Fruit fly (Drosophila melanogaster) whole organism, embryonic: ENCODE measurements around the gene papi.
A peak's percentile ranks its signal among the peaks of the same experiment; 100 is the strongest.

Experiments used
- Aef1 ChIP-seq: fragments of 200-800 bp; sonication (Bioruptor generic); IDR thresholded peaks from 3 replicates; pipeline ENCODE4 v1.3.6; 2022; ENCODE audit warnings: missing biosample characterization, missing genetic modification characterization
- Atf6 ChIP-seq: fragments of 200-800 bp; sonication (Bioruptor generic); IDR thresholded peaks from 2 replicates; pipeline ENCODE4 v1.3.6; 2022; ENCODE audit warnings: missing biosample characterization, missing genetic modification characterization
- CG11093 ChIP-seq: fragments of 200-800 bp; sonication (Bioruptor generic); IDR thresholded peaks from 3 replicates; pipeline ENCODE4 v1.3.6; 2022; ENCODE audit warnings: missing biosample characterization, missing genetic modification characterization
- CG11247 ChIP-seq: fragments of 200-800 bp; sonication (Bioruptor generic); IDR thresholded peaks from 2 replicates; pipeline ENCODE4 v1.3.6; 2022; ENCODE audit warnings: missing biosample characterization, missing genetic modification characterization
- CG12155 ChIP-seq: fragments of 200-800 bp; sonication (Bioruptor generic); optimal IDR thresholded peaks from 3 replicates; lab custom pipeline; 2016; ENCODE audit warnings: missing biosample characterization, missing genetic modification characterization
- CG13123 ChIP-seq: fragments of 200-800 bp; sonication (Bioruptor generic); optimal IDR thresholded peaks from 2 replicates; lab custom pipeline; 2016; ENCODE audit warnings: missing biosample characterization, missing genetic modification characterization
- CG17912 ChIP-seq: fragments of 200-800 bp; sonication (Bioruptor generic); optimal IDR thresholded peaks from 2 replicates; lab custom pipeline; 2018; ENCODE audit warnings: missing biosample characterization, mild to moderate bottlenecking, missing genetic modification characterization
- CG18011 ChIP-seq: fragments of 200-800 bp; sonication (Bioruptor generic); optimal IDR thresholded peaks from 2 replicates; lab custom pipeline; 2017; ENCODE audit warnings: missing biosample characterization, missing genetic modification characterization, mild to moderate bottlenecking, moderate library complexity, missing genotype
- CG2116 ChIP-seq: fragments of 200-800 bp; sonication (Bioruptor generic); optimal IDR thresholded peaks from 3 replicates; lab custom pipeline; 2018; ENCODE audit warnings: missing biosample characterization, mild to moderate bottlenecking, missing genetic modification characterization
- CG2199 ChIP-seq: fragments of 200-800 bp; sonication (Bioruptor generic); IDR thresholded peaks from 3 replicates; pipeline ENCODE4 v1.3.6; 2022; ENCODE audit warnings: missing biosample characterization, missing genetic modification characterization
- CG30020 ChIP-seq: fragments of 200-800 bp; optimal IDR thresholded peaks from 2 replicates; lab custom pipeline; 2019; ENCODE audit warnings: missing biosample characterization, mild to moderate bottlenecking, missing genetic modification characterization, moderate library complexity
- CG3065 ChIP-seq: fragments of 200-800 bp; sonication (Bioruptor generic); optimal IDR thresholded peaks from 2 replicates; lab custom pipeline; 2016; ENCODE audit warnings: missing biosample characterization, missing genetic modification characterization
- CG31365 ChIP-seq: fragments of 200-800 bp; sonication (Bioruptor generic); optimal IDR thresholded peaks from 2 replicates; lab custom pipeline; 2018; ENCODE audit warnings: missing biosample characterization, mild to moderate bottlenecking, missing genetic modification characterization
- CG32772 ChIP-seq: fragments of 200-800 bp; sonication (Bioruptor generic); IDR thresholded peaks from 2 replicates; pipeline ENCODE4 v1.3.6; 2022; ENCODE audit warnings: missing biosample characterization, missing genetic modification characterization
- CG34224 ChIP-seq: fragments of 200-800 bp; sonication (Bioruptor generic); IDR thresholded peaks from 3 replicates; pipeline ENCODE4 v1.3.6; 2022; ENCODE audit warnings: missing biosample characterization, missing genetic modification characterization; ENCODE audit not compliant: partially characterized antibody
- CG7357 ChIP-seq: fragments of 200-800 bp; sonication (Bioruptor generic); IDR thresholded peaks from 3 replicates; pipeline ENCODE4 v1.3.6; 2022; ENCODE audit warnings: missing biosample characterization, missing genetic modification characterization
- CG7745 ChIP-seq: fragments of 200-800 bp; sonication (Bioruptor generic); optimal IDR thresholded peaks from 2 replicates; lab custom pipeline; 2018; ENCODE audit warnings: missing biosample characterization, mild to moderate bottlenecking, missing genetic modification characterization, moderate library complexity
- D19B ChIP-seq: fragments of 200-800 bp; sonication (Bioruptor generic); optimal IDR thresholded peaks from 2 replicates; lab custom pipeline; 2017; ENCODE audit warnings: missing biosample characterization, mild to moderate bottlenecking, missing genetic modification characterization
- Dip2 ChIP-seq: fragments of 200-800 bp; sonication (Bioruptor generic); IDR thresholded peaks from 2 replicates; pipeline ENCODE4 v1.3.6; 2022; ENCODE audit warnings: missing biosample characterization, missing genetic modification characterization
- Gsc ChIP-seq: fragments of 200-800 bp; sonication (Bioruptor generic); IDR thresholded peaks from 2 replicates; pipeline ENCODE4 v1.3.6; 2022; ENCODE audit warnings: missing biosample characterization, missing genetic modification characterization
- HLH4C ChIP-seq: fragments of 200-800 bp; sonication (Bioruptor generic); IDR thresholded peaks from 3 replicates; pipeline ENCODE4 v1.3.6; 2022; ENCODE audit warnings: missing biosample characterization, missing genetic modification characterization; ENCODE audit not compliant: partially characterized antibody
- Meics ChIP-seq: fragments of 200-800 bp; sonication (Bioruptor generic); optimal IDR thresholded peaks from 2 replicates; lab custom pipeline; 2017; ENCODE audit warnings: missing biosample characterization, mild to moderate bottlenecking, missing genetic modification characterization
- Nf-YC ChIP-seq: fragments of 200-800 bp; optimal IDR thresholded peaks from 3 replicates; lab custom pipeline; 2019; ENCODE audit warnings: missing biosample characterization, mild to moderate bottlenecking, missing genetic modification characterization, moderate library complexity
- Oaz ChIP-seq: fragments of 200-800 bp; sonication (Bioruptor generic); IDR thresholded peaks from 2 replicates; pipeline ENCODE4 v1.3.6; 2022; ENCODE audit warnings: missing biosample characterization, missing genetic modification characterization
- PHDP ChIP-seq: fragments of 200-800 bp; sonication (Bioruptor generic); optimal IDR thresholded peaks from 3 replicates; lab custom pipeline; 2018; ENCODE audit warnings: missing biosample characterization, mild to moderate bottlenecking, missing genetic modification characterization, moderate library complexity
- Ssrp ChIP-seq: fragments of 200-800 bp; sonication (Bioruptor generic); optimal IDR thresholded peaks from 2 replicates; lab custom pipeline; 2018; ENCODE audit warnings: missing biosample characterization, mild to moderate bottlenecking, missing genetic modification characterization, moderate library complexity
- Vsx1 ChIP-seq: fragments of 200-800 bp; sonication (Bioruptor generic); optimal IDR thresholded peaks from 2 replicates; lab custom pipeline; 2017; ENCODE audit warnings: missing biosample characterization, mild to moderate bottlenecking, missing genetic modification characterization, missing genetic modification reagents
- al ChIP-seq: fragments of 200-800 bp; sonication (Bioruptor generic); IDR thresholded peaks from 2 replicates; pipeline ENCODE4 v1.3.6; 2022; ENCODE audit warnings: missing biosample characterization, missing genetic modification characterization
- amos ChIP-seq: fragments of 200-800 bp; sonication (Bioruptor generic); IDR thresholded peaks from 2 replicates; pipeline ENCODE4 v1.3.6; 2022; ENCODE audit warnings: missing biosample characterization, missing genetic modification characterization; ENCODE audit not compliant: partially characterized antibody
- aop ChIP-seq: fragments of 200-800 bp; sonication (Bioruptor generic); IDR thresholded peaks from 2 replicates; pipeline ENCODE4 v1.3.6; 2022; ENCODE audit warnings: missing biosample characterization, missing genetic modification characterization
- ara ChIP-seq: fragments of 200-800 bp; sonication (Bioruptor generic); IDR thresholded peaks from 2 replicates; pipeline ENCODE4 v1.3.6; 2022; ENCODE audit warnings: missing biosample characterization, missing genetic modification characterization
- crol ChIP-seq: fragments of 200-800 bp; sonication (Bioruptor generic); IDR thresholded peaks from 2 replicates; pipeline ENCODE4 v1.3.6; 2022; ENCODE audit warnings: missing biosample characterization, missing genetic modification characterization
- crp ChIP-seq, 2 experiments: fragments of 200-800 bp; sonication (Bioruptor generic); optimal IDR thresholded peaks; 2 replicates in 1 of 2; 3 replicates in 1 of 2; lab custom pipeline; 2017; ENCODE audit warnings: missing biosample characterization in 2 of 2, missing genetic modification characterization in 2 of 2, mild to moderate bottlenecking in 1 of 2, moderate library complexity in 1 of 2
- dan ChIP-seq: fragments of 200-800 bp; sonication (Bioruptor generic); IDR thresholded peaks from 2 replicates; pipeline ENCODE4 v1.3.6; 2022; ENCODE audit warnings: missing biosample characterization, missing genetic modification characterization
- gem ChIP-seq: fragments of 200-800 bp; sonication (Bioruptor generic); optimal IDR thresholded peaks from 2 replicates; lab custom pipeline; 2019; ENCODE audit warnings: missing biosample characterization, mild to moderate bottlenecking, missing genetic modification characterization, moderate library complexity
- ken ChIP-seq: fragments of 200-800 bp; sonication (Bioruptor generic); IDR thresholded peaks from 3 replicates; pipeline ENCODE4 v1.3.6; 2022; ENCODE audit warnings: missing biosample characterization, missing genetic modification characterization
- lbe ChIP-seq: fragments of 200-800 bp; sonication (Bioruptor generic); optimal IDR thresholded peaks from 2 replicates; lab custom pipeline; 2016; ENCODE audit warnings: missing biosample characterization, mild to moderate bottlenecking, missing genetic modification characterization
- mld ChIP-seq: fragments of 200-800 bp; sonication (Bioruptor generic); IDR thresholded peaks from 3 replicates; pipeline ENCODE4 v1.3.6; 2022; ENCODE audit warnings: missing biosample characterization, missing genetic modification characterization; ENCODE audit not compliant: partially characterized antibody
- org-1 ChIP-seq: fragments of 200-800 bp; sonication (Bioruptor generic); optimal IDR thresholded peaks from 2 replicates; lab custom pipeline; 2017; ENCODE audit warnings: missing biosample characterization, missing genetic modification characterization
- pfk ChIP-seq: fragments of 200-800 bp; sonication (Bioruptor generic); optimal IDR thresholded peaks from 2 replicates; lab custom pipeline; 2018; ENCODE audit warnings: missing biosample characterization, mild to moderate bottlenecking, missing genetic modification characterization, moderate library complexity
- prd ChIP-seq, 3 experiments: fragments of >200 bp in 2 of 3; fragments of 200-800 bp in 1 of 3; sonication (Bioruptor generic) in 1 of 3; optimal IDR thresholded peaks in 2 of 3; IDR thresholded peaks in 1 of 3; 2 replicates in 2 of 3; 3 replicates in 1 of 3; pipeline versions ENCODE4 v1.3.6 to Lab custom; 2017 to 2022; ENCODE audit warnings: missing biosample characterization in 1 of 3, missing genetic modification characterization in 1 of 3
- ro ChIP-seq: fragments of 200-800 bp; sonication (Bioruptor generic); IDR thresholded peaks from 2 replicates; pipeline ENCODE4 v1.3.6; 2022; ENCODE audit warnings: missing biosample characterization, missing genetic modification characterization
- sd ChIP-seq: fragments of 200-800 bp; sonication (Bioruptor generic); optimal IDR thresholded peaks from 3 replicates; lab custom pipeline; 2018; ENCODE audit warnings: missing biosample characterization, mild to moderate bottlenecking, missing genetic modification characterization, moderate library complexity
- sna ChIP-seq: fragments of 200-800 bp; sonication (Bioruptor generic); IDR thresholded peaks from 2 replicates; pipeline ENCODE4 v1.3.6; 2022; ENCODE audit warnings: missing biosample characterization, missing genetic modification characterization; ENCODE audit not compliant: partially characterized antibody
- sr ChIP-seq: fragments of 200-800 bp; sonication (Bioruptor generic); IDR thresholded peaks from 3 replicates; pipeline ENCODE4 v1.3.6; 2022; ENCODE audit warnings: missing biosample characterization, missing genetic modification characterization
- sug ChIP-seq: fragments of 200-800 bp; optimal IDR thresholded peaks from 2 replicates; lab custom pipeline; 2019; ENCODE audit warnings: missing biosample characterization, mild to moderate bottlenecking, missing genetic modification characterization, moderate library complexity
- tx ChIP-seq: fragments of 200-800 bp; sonication (Bioruptor generic); optimal IDR thresholded peaks from 2 replicates; lab custom pipeline; 2016; ENCODE audit warnings: missing biosample characterization, missing genetic modification characterization
- vfl ChIP-seq: fragments of 200-800 bp; sonication (Bioruptor generic); optimal IDR thresholded peaks from 2 replicates; lab custom pipeline; 2016; ENCODE audit warnings: missing biosample characterization, missing genetic modification characterization
- wdn ChIP-seq: fragments of 200-800 bp; sonication (Bioruptor generic); IDR thresholded peaks from 2 replicates; pipeline ENCODE4 v1.3.6; 2022; ENCODE audit warnings: missing biosample characterization, missing genetic modification characterization
- zen ChIP-seq: fragments of 200-800 bp; sonication (Bioruptor generic); optimal IDR thresholded peaks from 3 replicates; lab custom pipeline; 2018; ENCODE audit warnings: missing biosample characterization, mild to moderate bottlenecking, missing genetic modification characterization, moderate library complexity

papi gene

dm6 chr2L:2228179-2228849 is 7.8 kb downstream of the papi start (continued):
- no peak for TF ChIP-seq tx
- TF ChIP-seq CG11247 (GFP tag; lab: Robert Waterston, UW), result no peak
- peak; percentile 32; the same call in 1 of the 3 replicates for TF ChIP-seq CG2199 (GFP tag; lab: Robert Waterston, UW)
- TF ChIP-seq Vsx1 (GFP tag; lab: Kevin White, UChicago), result no peak
- no peak for TF ChIP-seq gem (tag; lab: Kevin White, UChicago)
- no peak for TF ChIP-seq crp (GFP tag; optimal IDR thresholded peaks at IDR 0.05; lab: Kevin White, UChicago)
- no peak for TF ChIP-seq Aef1
- TF ChIP-seq Oaz, result no peak
- no peak for TF ChIP-seq Atf6 (GFP tag; lab: Robert Waterston, UW)
- TF ChIP-seq pfk (GFP tag; lab: Kevin White, UChicago), result no peak
- TF ChIP-seq PHDP (tag; lab: Kevin White, UChicago), result no peak
- no peak for TF ChIP-seq CG2116 (GFP tag; lab: Kevin White, UChicago)
- no peak for TF ChIP-seq Ssrp (tag; lab: Kevin White, UChicago)
- TF ChIP-seq CG3065, result no peak
- no peak for TF ChIP-seq al
- no peak for TF ChIP-seq Nf-YC (tag; lab: Kevin White, UChicago)
- no peak for TF ChIP-seq Gsc (GFP tag; lab: Robert Waterston, UW)
- TF ChIP-seq ro (GFP tag; lab: Robert Waterston, UW), result no peak
- no peak for TF ChIP-seq ken (GFP tag; lab: Robert Waterston, UW)
- no peak for TF ChIP-seq CG7357 (GFP tag; lab: Robert Waterston, UW)
- no peak for TF ChIP-seq Meics (GFP tag; lab: Kevin White, UChicago)
- no peak for TF ChIP-seq aop (GFP tag; lab: Robert Waterston, UW)
- TF ChIP-seq sd, result peak; percentile 34
- no peak for TF ChIP-seq CG11093
- TF ChIP-seq CG18011 (GFP tag; lab: Kevin White, UChicago), result no peak
- TF ChIP-seq CG17912 (GFP tag; lab: Kevin White, UChicago), result no peak
- TF ChIP-seq mld (GFP tag; lab: Robert Waterston, UW), result no peak
- TF ChIP-seq ara (GFP tag; lab: Robert Waterston, UW), result peak; percentile 18; the same call in 1 of the 2 replicates
- no peak for TF ChIP-seq wdn
- TF ChIP-seq prd (optimal IDR thresholded peaks at IDR 0.05; lab: Kevin White, UChicago), result no peak
- no peak for TF ChIP-seq prd (GFP tag; IDR thresholded peaks at IDR 0.05; lab: Robert Waterston, UW)
- no peak for TF ChIP-seq org-1 (GFP tag; lab: Kevin White, UChicago)
- TF ChIP-seq CG32772 (GFP tag; lab: Robert Waterston, UW), result no peak
- TF ChIP-seq CG7745 (tag; lab: Kevin White, UChicago), result no peak
- TF ChIP-seq CG30020, result no peak
- peak; percentile 13 for TF ChIP-seq sug (tag; lab: Kevin White, UChicago)
- no peak for TF ChIP-seq CG13123 (GFP tag; lab: Kevin White, UChicago)
- TF ChIP-seq CG31365 (tag; lab: Kevin White, UChicago), result no peak
- TF ChIP-seq Dip2, result no peak
- TF ChIP-seq lbe (GFP tag; lab: Kevin White, UChicago), result peak; percentile 10
- TF ChIP-seq CG12155 (GFP tag; lab: Kevin White, UChicago), result no peak
- TF ChIP-seq dan, result no peak
- TF ChIP-seq CG34224 (GFP tag; lab: Robert Waterston, UW), result no peak
- TF ChIP-seq crol, result peak; percentile 87
- no peak for TF ChIP-seq amos (GFP tag; lab: Robert Waterston, UW)
- peak; percentile 60; the same call in 2 of the 3 replicates for TF ChIP-seq sr (GFP tag; lab: Robert Waterston, UW)
- TF ChIP-seq vfl, result no peak
- 0 out of 3 replicates have a peak, but pooled peaks have one; percentile 16 for TF ChIP-seq HLH4C (GFP tag; lab: Robert Waterston, UW)
- TF ChIP-seq D19B (GFP tag; lab: Kevin White, UChicago), result no peak
- no peak for TF ChIP-seq sna (GFP tag; lab: Robert Waterston, UW)
- no peak for TF ChIP-seq zen
